Worm (Caenorhabditis elegans): ENCODE results near the gene T15B7.1.

DNA sequence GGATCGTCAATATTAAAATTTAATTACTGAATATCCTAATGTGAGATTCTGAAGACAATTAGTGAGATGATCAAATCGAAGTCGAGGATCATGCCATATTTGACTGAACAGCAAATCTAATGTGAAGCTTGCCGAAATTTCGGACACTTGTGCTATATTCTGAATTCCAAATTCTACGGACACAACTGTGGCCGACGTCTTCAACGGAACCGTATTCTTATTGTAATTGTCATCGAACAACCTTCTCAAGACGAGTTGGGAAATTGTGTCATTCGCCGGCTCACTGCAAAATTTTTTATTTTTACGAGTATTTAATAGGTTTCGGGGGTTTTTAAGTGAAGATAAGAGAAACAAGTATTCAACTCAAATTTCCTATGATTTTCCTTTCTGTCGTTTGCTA, at the start of gene T15B7.1:
- TF ChIP-seq unc-62 (GFP tag; optimal IDR thresholded peaks at IDR 0.05): no peak
- TF ChIP-seq skn-1 (tag; optimal IDR thresholded peaks at IDR 0.05): no peak
- no peak for TF ChIP-seq hlh-4 (tag; optimal IDR thresholded peaks at IDR 0.05)
- TF ChIP-seq lin-35 (GFP tag; optimal IDR thresholded peaks at IDR 0.05): no peak
- TF ChIP-seq nhr-237 (tag; optimal IDR thresholded peaks at IDR 0.05): no peak

All from whole organism, L1 larva.